Worm (Caenorhabditis elegans): ENCODE measurements around the gene srh-131.

DNA sequence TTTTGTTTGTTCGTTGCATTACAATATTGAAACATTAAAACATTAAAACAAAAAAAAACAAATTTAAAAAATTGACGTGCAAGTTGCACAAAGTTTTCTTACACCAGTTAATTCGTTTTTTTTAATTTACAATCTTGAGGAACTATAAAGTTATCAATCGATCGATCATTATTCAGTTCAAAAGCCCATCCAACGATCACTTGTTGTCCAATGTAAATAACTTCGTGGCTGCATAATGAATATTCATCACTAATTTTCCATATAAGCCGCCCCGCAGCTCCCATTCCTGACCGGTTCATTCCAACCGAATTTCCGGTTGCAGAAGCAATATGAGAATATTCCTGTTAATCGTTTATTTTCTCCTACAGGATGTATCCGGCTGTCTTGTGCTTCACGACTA lies 37.0 kb downstream of the srh-131 start, which contains the start of gene hpo-33:
- TF ChIP-seq dao-5 (tag; optimal IDR thresholded peaks at IDR 0.05) (no peak), W03F9.2 (tag; optimal IDR thresholded peaks at IDR 0.05) (no peak), him-1 (tag; optimal IDR thresholded peaks at IDR 0.05) (no peak)

Measured in whole organism, L4/young adult.